Fruit fly (Drosophila melanogaster) whole organism, prepupa: ENCODE results near the gene CG31288.
A peak's percentile ranks its signal among the peaks of the same experiment; 100 is the strongest.

Experiments used
- Blimp-1 ChIP-seq: fragments of 200-800 bp; sonication (Bioruptor generic); optimal IDR thresholded peaks from 3 replicates; lab custom pipeline; 2017; ENCODE audit warnings: missing biosample characterization, missing genetic modification characterization, mild to moderate bottlenecking, moderate library complexity, missing genetic modification reagents
- CG11902 ChIP-seq: fragments of 200-800 bp; sonication (Bioruptor generic); optimal IDR thresholded peaks from 3 replicates; lab custom pipeline; 2016; ENCODE audit warnings: missing biosample characterization, missing genetic modification characterization
- CG3919 ChIP-seq: fragments of 200-800 bp; sonication (Bioruptor generic); optimal IDR thresholded peaks from 3 replicates; lab custom pipeline; 2016; ENCODE audit warnings: missing biosample characterization, missing genetic modification characterization
- CG8319 ChIP-seq: fragments of 200-800 bp; sonication (Bioruptor generic); optimal IDR thresholded peaks from 3 replicates; lab custom pipeline; 2016; ENCODE audit warnings: missing biosample characterization, missing genetic modification characterization
- Ets96B ChIP-seq: fragments of 200-800 bp; optimal IDR thresholded peaks from 2 replicates; lab custom pipeline; 2019; ENCODE audit warnings: missing biosample characterization, mild to moderate bottlenecking, missing genetic modification characterization, moderate library complexity
- Lpt ChIP-seq: fragments of 200-800 bp; sonication (Bioruptor generic); optimal IDR thresholded peaks from 3 replicates; lab custom pipeline; 2016; ENCODE audit warnings: missing biosample characterization, missing genetic modification characterization
- svp ChIP-seq: fragments of 200-800 bp; sonication (Bioruptor generic); peaks from one replicate; lab custom pipeline; 2016; ENCODE audit warnings: missing biosample characterization, missing genetic modification characterization
- topi ChIP-seq: fragments of 200-800 bp; sonication (Bioruptor generic); optimal IDR thresholded peaks from 3 replicates; lab custom pipeline; 2016; ENCODE audit warnings: missing biosample characterization, missing genetic modification characterization
- vri ChIP-seq: fragments of 200-800 bp; sonication (Bioruptor generic); optimal IDR thresholded peaks from 3 replicates; lab custom pipeline; 2016; ENCODE audit warnings: missing biosample characterization, mild to moderate bottlenecking, missing genetic modification characterization

DNA sequence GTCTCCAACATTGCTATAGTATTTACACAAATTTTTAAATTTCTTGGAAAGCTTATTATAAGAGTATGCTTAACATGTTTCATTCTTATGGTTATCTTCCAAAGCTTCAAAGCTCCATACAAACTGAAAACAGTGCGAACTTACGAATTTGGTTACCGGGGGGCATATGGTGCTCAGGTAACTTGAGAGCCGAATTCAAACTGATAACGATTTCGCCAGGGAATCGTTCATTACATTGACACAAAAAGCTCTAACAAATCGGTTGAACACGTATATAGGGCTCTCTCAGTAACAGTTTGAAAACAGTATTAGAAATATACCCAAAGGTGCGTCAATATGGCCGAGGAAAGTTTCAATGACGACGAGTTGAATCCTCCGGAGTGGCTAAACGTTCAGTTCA, 1.2 kb upstream of the CG31288 start, which contains the start of gene CG13659:
- TF ChIP-seq svp (GFP tag; lab: Kevin White, UChicago) (no peak), Lpt (GFP tag; lab: Kevin White, UChicago) (no peak), vri (GFP tag; lab: Kevin White, UChicago) (peak; percentile 3), CG3919 (GFP tag; lab: Kevin White, UChicago) (no peak), CG11902 (GFP tag; lab: Kevin White, UChicago) (no peak), CG8319 (no peak), topi (GFP tag; lab: Kevin White, UChicago) (no peak), Ets96B (tag; lab: Kevin White, UChicago) (no peak), Blimp-1 (GFP tag; lab: Kevin White, UChicago) (no peak)
